Fruit fly (Drosophila melanogaster): ENCODE measurements around the gene ball.

DNA sequence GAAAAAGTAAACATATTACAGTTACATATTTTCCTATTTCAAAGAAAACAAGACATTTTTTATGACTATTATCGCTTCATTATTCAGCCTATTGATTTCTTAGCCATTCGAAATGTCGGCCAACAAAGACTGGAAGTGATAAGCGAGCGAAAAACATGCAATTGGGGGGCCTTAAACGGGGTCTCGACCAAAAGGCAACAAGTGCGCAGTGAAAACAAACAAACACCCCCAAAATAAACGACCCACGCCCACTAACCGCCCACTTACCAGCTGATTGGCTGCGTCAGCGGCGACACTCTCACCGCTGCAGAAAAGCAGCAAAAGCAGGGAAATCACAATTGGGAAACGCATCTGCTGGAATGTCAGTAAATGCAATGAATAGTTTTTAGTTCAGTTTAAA is 4.4 kb downstream of the ball start:
- TF ChIP-seq CG14711 (tag; optimal IDR thresholded peaks at IDR 0.05) (no peak), CG11617 (GFP tag; optimal IDR thresholded peaks at IDR 0.05) (no peak), Hr96 (GFP tag; optimal IDR thresholded peaks at IDR 0.05) (no peak), tj (GFP tag; optimal IDR thresholded peaks at IDR 0.05) (no peak), CG7101 (tag; optimal IDR thresholded peaks at IDR 0.05) (no peak)

All from whole organism, adult.